Fruit fly (Drosophila melanogaster): ENCODE data around the gene CG4617.

Gene CG4617

DNA sequence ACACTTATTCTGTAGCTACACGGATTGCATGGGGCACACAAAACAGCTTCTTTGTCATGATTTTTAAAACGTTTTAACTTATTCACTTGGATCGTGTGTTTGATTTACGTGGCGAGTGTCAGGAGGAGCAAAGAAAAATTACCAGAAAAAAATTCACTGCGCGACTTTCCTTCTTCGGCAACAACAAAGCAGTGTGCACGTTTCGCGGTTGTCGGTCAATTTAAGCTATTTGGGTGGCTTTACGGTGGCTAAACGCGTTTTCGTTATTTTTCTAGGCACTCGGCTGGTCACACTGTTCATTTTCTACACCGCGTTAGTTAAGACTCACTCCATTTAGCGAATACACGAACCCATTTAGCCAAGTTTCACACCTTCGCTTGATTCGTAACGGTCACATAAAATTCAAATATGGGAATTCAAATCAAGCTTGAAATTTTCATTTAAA is 6.4 kb downstream of the CG4617 start, which contains the start of gene Sxl (continued):
- no peak for TF ChIP-seq TFAM (GFP tag; optimal IDR thresholded peaks at IDR 0.05)
- no peak for TF ChIP-seq lov (optimal IDR thresholded peaks at IDR 0.05)
- no peak for TF ChIP-seq lov (GFP tag; IDR thresholded peaks at IDR 0.05)
- TF ChIP-seq NC2α (GFP tag; optimal IDR thresholded peaks at IDR 0.05), result peak; percentile 71
- no peak for TF ChIP-seq CG6813 (GFP tag; optimal IDR thresholded peaks at IDR 0.05)
- no peak for TF ChIP-seq chn (GFP tag; optimal IDR thresholded peaks at IDR 0.05)
- peak; percentile 35 for TF ChIP-seq zen (tag; optimal IDR thresholded peaks at IDR 0.05)
- no peak for TF ChIP-seq nom (GFP tag; optimal IDR thresholded peaks at IDR 0.05)
- no peak for TF ChIP-seq CG2129 (GFP tag; IDR thresholded peaks at IDR 0.05; ENCODE audit: partially characterized antibody)
- TF ChIP-seq Adf1 (GFP tag; IDR thresholded peaks at IDR 0.05), result no peak
- no peak for TF ChIP-seq Ssrp (tag; optimal IDR thresholded peaks at IDR 0.05)
- TF ChIP-seq Doc2 (GFP tag; IDR thresholded peaks at IDR 0.05), result no peak
- TF ChIP-seq CG11504 (tag; optimal IDR thresholded peaks at IDR 0.05), result peak; percentile 39
- peak; percentile 55 for TF ChIP-seq Abd-B (GFP tag; optimal IDR thresholded peaks at IDR 0.05)
- no peak for TF ChIP-seq ato (GFP tag; IDR thresholded peaks at IDR 0.05; ENCODE audit: partially characterized antibody)
- peak; percentile 87 for TF ChIP-seq Ets97D (GFP tag; optimal IDR thresholded peaks at IDR 0.05)
- TF ChIP-seq CG34376 (GFP tag; optimal IDR thresholded peaks at IDR 0.05), result peak; percentile 66
- no peak for TF ChIP-seq CG2120 (GFP tag; optimal IDR thresholded peaks at IDR 0.05)
- no peak for TF ChIP-seq vnd (GFP tag; IDR thresholded peaks at IDR 0.05; ENCODE audit: partially characterized antibody)
- TF ChIP-seq CG30403 (GFP tag; optimal IDR thresholded peaks at IDR 0.05), result no peak
- peak; percentile 11 for TF ChIP-seq PHDP (tag; optimal IDR thresholded peaks at IDR 0.05)
- no peak for TF ChIP-seq crol (GFP tag; IDR thresholded peaks at IDR 0.05)
- TF ChIP-seq gsb-n (tag; optimal IDR thresholded peaks at IDR 0.05), result peak; percentile 77
- no peak for TF ChIP-seq hth (optimal IDR thresholded peaks at IDR 0.05)
- no peak for TF ChIP-seq CG7271 (tag; optimal IDR thresholded peaks at IDR 0.05)
- no peak for TF ChIP-seq Eip74EF (GFP tag; optimal IDR thresholded peaks at IDR 0.05)
- TF ChIP-seq CG11247 (GFP tag; IDR thresholded peaks at IDR 0.05), result no peak
- TF ChIP-seq HmgZ (tag; optimal IDR thresholded peaks at IDR 0.05), result peak; percentile 69
- no peak for TF ChIP-seq CG4730 (GFP tag; IDR thresholded peaks at IDR 0.05)
- peak; percentile 13 for TF ChIP-seq gro (GFP tag; optimal IDR thresholded peaks at IDR 0.05)
- TF ChIP-seq Dbx (GFP tag; IDR thresholded peaks at IDR 0.05), result 0 out of 3 replicates have a peak, but pooled peaks have one; percentile 7
- TF ChIP-seq CG15601 (tag; optimal IDR thresholded peaks at IDR 0.05), result peak; percentile 50
- no peak for TF ChIP-seq CG8281 (tag; optimal IDR thresholded peaks at IDR 0.05)
- TF ChIP-seq CG16813 (GFP tag; IDR thresholded peaks at IDR 0.05; ENCODE audit: partially characterized antibody), result 0 out of 3 replicates have a peak, but pooled peaks have one; percentile 43
- TF ChIP-seq zen2 (GFP tag; IDR thresholded peaks at IDR 0.05; ENCODE audit: partially characterized antibody), result no peak
- no peak for TF ChIP-seq Neu2 (GFP tag; optimal IDR thresholded peaks at IDR 0.05; ENCODE audit: borderline replicate concordance)
- TF ChIP-seq Xbp1 (GFP tag; optimal IDR thresholded peaks at IDR 0.05), result no peak
- peak; percentile 8 for TF ChIP-seq lilli (GFP tag; optimal IDR thresholded peaks at IDR 0.05)
- peak; percentile 20; the same call in 1 of the 2 replicates for TF ChIP-seq unc-4 (GFP tag; IDR thresholded peaks at IDR 0.05; ENCODE audit: partially characterized antibody)
- TF ChIP-seq Atf3 (GFP tag; optimal IDR thresholded peaks at IDR 0.05), result no peak
- TF ChIP-seq CG13775 (GFP tag; optimal IDR thresholded peaks at IDR 0.05), result no peak
- TF ChIP-seq pfk (GFP tag; optimal IDR thresholded peaks at IDR 0.05), result peak; percentile 19
- peak; percentile 28; the same call in 1 of the 2 replicates for TF ChIP-seq Rfx (GFP tag; IDR thresholded peaks at IDR 0.05)
- peak; percentile 100 for TF ChIP-seq Myb (GFP tag; optimal IDR thresholded peaks at IDR 0.05)
- peak; percentile 15 for TF ChIP-seq CG18599 (GFP tag; optimal IDR thresholded peaks at IDR 0.05)
- no peak for TF ChIP-seq sens-2 (GFP tag; IDR thresholded peaks at IDR 0.05)
- peak; percentile 7 for TF ChIP-seq salm (tag; optimal IDR thresholded peaks at IDR 0.05)
- no peak for TF ChIP-seq CG16815 (GFP tag; optimal IDR thresholded peaks at IDR 0.05)
- no peak for TF ChIP-seq bsh (GFP tag; optimal IDR thresholded peaks at IDR 0.05)
- no peak for TF ChIP-seq toy (GFP tag; IDR thresholded peaks at IDR 0.05)

All from whole organism, embryonic.